Worm (Caenorhabditis elegans) whole organism, L4/young adult: ENCODE results near the gene zfp-2.

Source experiments
- dao-5 ChIP-seq: sonication (generic microtip); optimal IDR thresholded peaks from 2 replicates; lab custom pipeline; 2016; ENCODE audit warnings: missing genotype, missing genetic modification characterization, moderate library complexity, missing compliant biosample characterization
- him-1 ChIP-seq: sonication (generic microtip); optimal IDR thresholded peaks from 2 replicates; lab custom pipeline; 2016; ENCODE audit warnings: missing genotype, missing genetic modification reagents, missing genetic modification characterization, missing compliant biosample characterization

ce11 chrII:9540723-9541122 lies 16.7 kb upstream of the zfp-2 start, which contains the start of gene sra-3:
- TF ChIP-seq dao-5 (tag; lab: Kevin White, UChicago) (no peak), him-1 (tag; lab: Kevin White, UChicago) (no peak)
